Worm (Caenorhabditis elegans) whole organism, mixed stage, embryonic: ENCODE measurements around the gene srh-265.

Experiments
- M03D4.4 ChIP-seq: sonication (generic microtip); optimal IDR thresholded peaks from 2 replicates; lab custom pipeline; 2017; ENCODE audit warnings: mild to moderate bottlenecking, missing genetic modification characterization, missing compliant biosample characterization
- bed-3 ChIP-seq: fragments of 200-800 bp; sonication (Bioruptor generic); optimal IDR thresholded peaks from 3 replicates; lab custom pipeline; 2018; ENCODE audit warnings: mild to moderate bottlenecking, missing genetic modification characterization, moderate library complexity, missing compliant biosample characterization
- blmp-1 ChIP-seq: fragments of 150-350 bp; optimal IDR thresholded peaks from 2 replicates; lab custom pipeline; 2014; ENCODE audit warnings: missing biosample characterization, missing genetic modification characterization
- ceh-43 ChIP-seq: fragments of 200-800 bp; sonication (Bioruptor generic); optimal IDR thresholded peaks from 2 replicates; lab custom pipeline; 2018; ENCODE audit warnings: mild to moderate bottlenecking, missing genetic modification characterization, moderate library complexity, missing compliant biosample characterization
- ceh-83 ChIP-seq: fragments of 200-800 bp; sonication (Bioruptor generic); optimal IDR thresholded peaks from 2 replicates; lab custom pipeline; 2018; ENCODE audit warnings: mild to moderate bottlenecking, missing genetic modification characterization, missing compliant biosample characterization
- ces-1 ChIP-seq: fragments of 150-350 bp; optimal IDR thresholded peaks from 2 replicates; lab custom pipeline; 2014; ENCODE audit warnings: missing biosample characterization, missing genetic modification reagents, missing genetic modification characterization
- cnd-1 ChIP-seq: fragments of 200-800 bp; sonication (Bioruptor generic); optimal IDR thresholded peaks from 2 replicates; lab custom pipeline; 2018; ENCODE audit warnings: mild to moderate bottlenecking, missing genetic modification characterization, missing compliant biosample characterization
- drap-1 ChIP-seq: fragments of 200-800 bp; sonication (Bioruptor generic); optimal IDR thresholded peaks from 3 replicates; lab custom pipeline; 2018; ENCODE audit warnings: mild to moderate bottlenecking, missing genetic modification characterization, missing compliant biosample characterization
- elt-1 ChIP-seq: sonication (generic microtip); optimal IDR thresholded peaks from 2 replicates; lab custom pipeline; 2017; ENCODE audit warnings: missing genetic modification characterization, mild to moderate bottlenecking, missing compliant biosample characterization, antibody characterized with exemption, moderate library complexity, borderline replicate concordance; ENCODE audit not compliant: insufficient read depth
- elt-3 ChIP-seq: fragments of 150-350 bp; optimal IDR thresholded peaks from 2 replicates; lab custom pipeline; 2014; ENCODE audit warnings: missing biosample characterization, missing genetic modification characterization
- ham-2 ChIP-seq: fragments of 200-800 bp; sonication (Bioruptor generic); optimal IDR thresholded peaks from 2 replicates; lab custom pipeline; 2018; ENCODE audit warnings: mild to moderate bottlenecking, missing genetic modification characterization, missing compliant biosample characterization
- hlh-1 ChIP-seq: fragments of 150-350 bp; optimal IDR thresholded peaks from 2 replicates; lab custom pipeline; 2014; ENCODE audit warnings: missing biosample characterization, missing genetic modification reagents, missing genetic modification characterization
- lin-13 ChIP-seq: fragments of 150-350 bp; optimal IDR thresholded peaks from 2 replicates; lab custom pipeline; 2014; ENCODE audit warnings: missing biosample characterization, missing genetic modification characterization
- lsy-2 ChIP-seq: fragments of 150-350 bp; optimal IDR thresholded peaks from 2 replicates; lab custom pipeline; 2014; ENCODE audit warnings: missing biosample characterization, missing genetic modification characterization
- mab-5 ChIP-seq: fragments of 150-350 bp; optimal IDR thresholded peaks from 2 replicates; lab custom pipeline; 2014; ENCODE audit warnings: missing biosample characterization, missing genetic modification characterization
- mep-1 ChIP-seq: fragments of 150-350 bp; optimal IDR thresholded peaks from 2 replicates; lab custom pipeline; 2017; ENCODE audit warnings: missing biosample characterization, missing genetic modification reagents, missing genetic modification characterization, inconsistent platforms
- mls-2 ChIP-seq: sonication (generic microtip); optimal IDR thresholded peaks from 2 replicates; lab custom pipeline; 2016; ENCODE audit warnings: mild to moderate bottlenecking, missing genetic modification characterization, moderate library complexity, missing compliant biosample characterization
- nhr-12 ChIP-seq: fragments of 150-350 bp; optimal IDR thresholded peaks from 2 replicates; lab custom pipeline; 2014; ENCODE audit warnings: missing biosample characterization, missing genetic modification characterization
- nhr-2 ChIP-seq: fragments of 150-350 bp; optimal IDR thresholded peaks from 2 replicates; lab custom pipeline; 2014; ENCODE audit warnings: missing biosample characterization, missing genetic modification characterization
- nhr-237 ChIP-seq: fragments of 150-350 bp; optimal IDR thresholded peaks from 2 replicates; lab custom pipeline; 2014; ENCODE audit warnings: missing biosample characterization, missing genetic modification characterization
- nhr-28 ChIP-seq: fragments of 150-350 bp; optimal IDR thresholded peaks from 2 replicates; lab custom pipeline; 2014; ENCODE audit warnings: missing biosample characterization, missing genetic modification characterization
- pha-4 ChIP-seq: fragments of 150-350 bp; optimal IDR thresholded peaks from 2 replicates; lab custom pipeline; 2018; ENCODE audit warnings: missing biosample characterization, missing genetic modification reagents, missing genetic modification characterization
- sem-2 ChIP-seq: fragments of 200-800 bp; sonication (Bioruptor generic); optimal IDR thresholded peaks from 2 replicates; lab custom pipeline; 2018; ENCODE audit warnings: mild to moderate bottlenecking, missing genetic modification characterization, missing compliant biosample characterization
- tbx-8 ChIP-seq: fragments of 200-800 bp; sonication (Bioruptor generic); optimal IDR thresholded peaks from 2 replicates; lab custom pipeline; 2018; ENCODE audit warnings: mild to moderate bottlenecking, missing genetic modification characterization, moderate library complexity, missing compliant biosample characterization
- unc-39 ChIP-seq: fragments of 150-350 bp; optimal IDR thresholded peaks from 2 replicates; lab custom pipeline; 2014; ENCODE audit warnings: missing biosample characterization, missing genetic modification characterization
- unc-62 ChIP-seq: fragments of 150-350 bp; optimal IDR thresholded peaks from 2 replicates; lab custom pipeline; 2014; ENCODE audit warnings: missing biosample characterization, missing genetic modification reagents, missing genetic modification characterization
- zip-8 ChIP-seq: fragments of 150-350 bp; optimal IDR thresholded peaks from 2 replicates; lab custom pipeline; 2014; ENCODE audit warnings: missing biosample characterization, missing genetic modification characterization
- ztf-11 ChIP-seq: fragments of 150-350 bp; optimal IDR thresholded peaks from 2 replicates; lab custom pipeline; 2014; ENCODE audit warnings: missing biosample characterization, missing genetic modification characterization

The srh-265 gene

DNA sequence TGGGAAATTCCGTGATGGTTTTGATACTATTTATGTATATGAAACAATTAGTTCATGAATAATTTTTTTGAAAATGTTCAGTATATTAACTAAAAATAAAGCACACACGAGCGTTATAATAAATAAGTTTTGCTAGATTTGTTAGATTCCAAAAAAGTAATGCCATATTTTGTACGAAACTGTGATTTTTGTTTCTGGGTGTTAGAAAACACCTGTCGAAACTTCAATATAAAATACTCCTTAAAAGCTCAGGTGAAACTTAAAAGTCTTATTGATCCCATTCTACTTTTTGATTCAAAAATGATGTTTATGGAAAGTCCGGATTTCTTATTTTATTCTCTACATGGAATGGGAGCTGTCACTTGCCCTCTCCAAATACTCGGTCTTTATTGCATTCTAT is at the start of gene srh-265:
Gene srh-265 (plus strand): TSS at position 301 of the 400 bp plus-strand sequence.
- TF ChIP-seq ztf-11 (tag; lab: Kevin White, UChicago), result no peak
- no peak for TF ChIP-seq lsy-2
- no peak for TF ChIP-seq nhr-28 (tag; lab: Kevin White, UChicago)
- no peak for TF ChIP-seq mab-5 (tag; lab: Kevin White, UChicago)
- no peak for TF ChIP-seq elt-1
- no peak for TF ChIP-seq ces-1 (GFP tag; lab: Kevin White, UChicago)

DNA sequence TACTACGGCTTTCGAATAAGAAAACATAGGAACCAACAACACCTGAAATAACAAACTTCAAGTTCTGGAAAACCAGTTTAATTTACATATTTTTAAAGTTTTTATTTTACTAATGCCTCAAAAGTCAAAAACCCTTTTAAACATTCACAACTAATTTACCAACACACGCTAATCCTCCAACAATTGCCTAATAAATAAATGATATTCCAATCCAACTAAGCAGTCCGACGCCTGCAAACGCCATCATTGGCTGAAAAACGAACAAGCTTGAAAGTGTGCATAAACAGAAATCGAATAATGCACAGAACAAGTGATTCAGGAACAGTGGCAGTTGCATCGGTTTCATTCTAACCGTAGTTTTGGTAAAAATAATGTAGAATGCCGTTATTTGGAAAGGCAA is 48.3 kb upstream of the srh-265 start:
- TF ChIP-seq elt-3, result no peak
- no peak for TF ChIP-seq hlh-1
- TF ChIP-seq mep-1 (tag; lab: Kevin White, UChicago), result no peak
- no peak for TF ChIP-seq mls-2 (tag; lab: Kevin White, UChicago)
- no peak for TF ChIP-seq bed-3
- TF ChIP-seq M03D4.4 (tag; lab: Kevin White, UChicago), result no peak
- TF ChIP-seq nhr-2 (tag; lab: Kevin White, UChicago), result no peak
- TF ChIP-seq blmp-1 (tag; lab: Kevin White, UChicago), result no peak
- TF ChIP-seq, all 35 proteins: peak for 0

DNA sequence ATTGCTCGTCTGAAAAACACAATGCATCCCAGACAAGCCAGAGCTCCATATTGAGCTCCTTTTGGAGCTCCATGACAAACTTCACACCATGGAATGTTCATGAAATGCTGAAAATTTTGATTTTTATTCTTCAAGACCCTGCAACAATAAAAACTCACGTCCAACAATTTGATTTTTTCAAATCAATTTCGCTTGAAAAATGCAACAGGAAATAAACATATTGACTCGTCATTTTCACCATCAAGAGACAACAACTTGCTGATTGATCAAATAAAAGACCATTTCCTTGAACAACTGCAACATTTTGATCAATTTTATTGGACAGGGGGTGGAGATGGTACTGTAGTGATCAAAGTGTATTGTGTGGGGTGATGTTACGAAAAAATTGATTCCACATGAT is 46.3 kb upstream of the srh-265 start, which contains the start of gene nhr-269:
Gene nhr-269 (minus strand): TSS at position 101 of the 400 bp plus-strand sequence.
- no peak for TF ChIP-seq nhr-12 (tag; lab: Kevin White, UChicago)
- TF ChIP-seq mep-1 (tag; lab: Kevin White, UChicago), result no peak
- TF ChIP-seq cnd-1 (tag; lab: Kevin White, UChicago), result no peak
- TF ChIP-seq blmp-1 (tag; lab: Kevin White, UChicago), result no peak

DNA sequence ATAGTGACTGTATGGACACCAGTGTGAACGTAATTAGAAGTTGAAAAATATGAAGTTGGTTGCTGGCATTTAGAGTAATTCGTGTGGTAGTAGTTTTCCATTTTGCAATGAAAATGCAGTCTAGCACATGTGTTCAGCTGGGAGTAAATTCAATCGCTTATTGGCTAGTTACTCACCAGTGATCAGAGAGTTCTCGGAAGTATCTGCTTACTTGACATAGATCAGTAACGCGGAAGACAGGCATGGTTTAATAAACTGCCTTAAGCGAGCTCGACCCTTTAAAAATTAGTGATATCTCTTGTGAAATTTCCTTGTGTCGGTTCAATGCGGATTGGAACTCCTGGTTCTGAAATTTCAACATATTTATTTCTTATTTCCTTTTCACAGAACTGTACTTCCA is 39.8 kb upstream of the srh-265 start, which contains the start of gene srh-52:
Gene srh-52 (minus strand): TSS at position 101 of the 400 bp plus-strand sequence.
- TF ChIP-seq mep-1 (tag; lab: Kevin White, UChicago), result no peak
- TF ChIP-seq unc-62 (GFP tag; lab: Kevin White, UChicago), result no peak
- no peak for TF ChIP-seq hlh-1
- TF ChIP-seq ceh-43 (GFP tag; lab: Kevin White, UChicago), result no peak
- TF ChIP-seq M03D4.4 (tag; lab: Kevin White, UChicago), result no peak

DNA sequence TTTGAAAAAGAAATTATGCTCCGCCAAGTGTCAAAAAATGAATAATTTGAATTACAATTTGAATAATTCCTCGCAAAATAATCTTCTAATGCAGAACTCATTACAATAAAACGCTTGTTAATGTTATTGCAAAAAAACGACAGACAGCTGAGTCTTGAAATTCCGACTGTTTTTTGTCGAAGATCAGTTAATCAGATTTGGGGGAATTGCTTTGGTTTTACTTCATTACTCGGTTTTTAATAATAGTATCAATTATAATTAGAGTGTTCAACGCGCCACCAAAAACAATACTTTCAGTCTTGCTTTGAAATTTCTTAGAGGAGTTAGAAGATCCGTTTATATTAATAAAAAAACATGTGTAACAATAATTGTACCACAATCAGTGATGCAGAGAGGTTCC is 38.1 kb upstream of the srh-265 start, which contains the start of gene srh-122:
Gene srh-122 (minus strand): TSS at position 101 of the 400 bp plus-strand sequence.
- TF ChIP-seq drap-1 (GFP tag; lab: Kevin White, UChicago), result no peak
- no peak for TF ChIP-seq blmp-1 (tag; lab: Kevin White, UChicago)
- no peak for TF ChIP-seq ceh-83 (GFP tag; lab: Kevin White, UChicago)
- TF ChIP-seq ces-1 (GFP tag; lab: Kevin White, UChicago), result no peak
- TF ChIP-seq cnd-1 (tag; lab: Kevin White, UChicago), result no peak
- no peak for TF ChIP-seq mep-1 (tag; lab: Kevin White, UChicago)
- TF ChIP-seq ztf-11 (tag; lab: Kevin White, UChicago), result no peak
- no peak for TF ChIP-seq zip-8
- no peak for TF ChIP-seq lin-13
- no peak for TF ChIP-seq mls-2 (tag; lab: Kevin White, UChicago)
- TF ChIP-seq tbx-8 (GFP tag; lab: Kevin White, UChicago), result no peak
- TF ChIP-seq unc-62 (GFP tag; lab: Kevin White, UChicago), result no peak
- TF ChIP-seq ham-2 (GFP tag; lab: Kevin White, UChicago), result no peak
- TF ChIP-seq nhr-2 (tag; lab: Kevin White, UChicago), result no peak
- TF ChIP-seq ceh-43 (GFP tag; lab: Kevin White, UChicago), result no peak
- TF ChIP-seq nhr-12 (tag; lab: Kevin White, UChicago), result no peak
- no peak for TF ChIP-seq pha-4 (tag; lab: Kevin White, UChicago)
- no peak for TF ChIP-seq nhr-28 (tag; lab: Kevin White, UChicago)

DNA sequence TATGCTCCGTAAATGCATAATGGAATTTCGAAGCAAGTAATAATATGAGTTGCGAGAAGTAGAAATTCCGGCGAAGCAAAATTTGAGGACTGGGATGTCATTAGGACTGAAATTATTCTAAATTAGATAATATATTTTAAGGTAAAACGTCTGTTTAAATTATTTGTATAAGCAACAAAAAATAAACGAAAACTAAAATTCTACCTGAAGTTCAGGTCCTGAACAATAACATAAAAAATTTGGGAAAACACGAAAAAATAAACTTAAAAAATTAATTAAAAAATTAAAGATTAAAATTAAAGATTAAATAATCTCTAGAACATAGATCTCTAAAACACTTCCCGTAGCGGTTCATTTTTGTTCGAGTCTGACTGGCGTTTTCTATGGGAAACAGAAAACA is 36.2 kb upstream of the srh-265 start, which contains the start of gene srh-251:
Gene srh-251 (minus strand): TSS at position 101 of the 400 bp plus-strand sequence.
- TF ChIP-seq lin-13, result no peak
- no peak for TF ChIP-seq pha-4 (tag; lab: Kevin White, UChicago)
- no peak for TF ChIP-seq nhr-237
- no peak for TF ChIP-seq drap-1 (GFP tag; lab: Kevin White, UChicago)
- TF ChIP-seq tbx-8 (GFP tag; lab: Kevin White, UChicago), result no peak
- no peak for TF ChIP-seq elt-1
- TF ChIP-seq unc-39, result no peak
- TF ChIP-seq hlh-1, result no peak
- no peak for TF ChIP-seq ham-2 (GFP tag; lab: Kevin White, UChicago)
- no peak for TF ChIP-seq cnd-1 (tag; lab: Kevin White, UChicago)
- TF ChIP-seq nhr-12 (tag; lab: Kevin White, UChicago), result no peak
- no peak for TF ChIP-seq sem-2 (GFP tag; lab: Kevin White, UChicago)
- no peak for TF ChIP-seq zip-8
- no peak for TF ChIP-seq mep-1 (tag; lab: Kevin White, UChicago)
- TF ChIP-seq mab-5 (tag; lab: Kevin White, UChicago), result no peak
- no peak for TF ChIP-seq unc-62 (GFP tag; lab: Kevin White, UChicago)
